Fruit fly (Drosophila melanogaster) S2 (cell line): Measurements from ENCODE around the gene I-2.

Source experiments
- CG8478 ChIP-seq: fragments of >200 bp; optimal IDR thresholded peaks from 2 replicates; lab custom pipeline; 2018
- CTCF ChIP-seq, 2 experiments: fragments of >200 bp; optimal IDR thresholded peaks; 2 replicates each; lab custom pipeline; 2018

dm6 chr3L:9851000-9851671 is 14.5 kb upstream of the I-2 start:
- no peak for TF ChIP-seq CG8478 (lab: Kevin White, UChicago)
- TF ChIP-seq CTCF (optimal IDR thresholded peaks at IDR 0.05; lab: Kevin White, UChicago), result no peak
